Fruit fly (Drosophila melanogaster): Measurements from ENCODE around the gene CG31697.

The CG31697 gene

DNA sequence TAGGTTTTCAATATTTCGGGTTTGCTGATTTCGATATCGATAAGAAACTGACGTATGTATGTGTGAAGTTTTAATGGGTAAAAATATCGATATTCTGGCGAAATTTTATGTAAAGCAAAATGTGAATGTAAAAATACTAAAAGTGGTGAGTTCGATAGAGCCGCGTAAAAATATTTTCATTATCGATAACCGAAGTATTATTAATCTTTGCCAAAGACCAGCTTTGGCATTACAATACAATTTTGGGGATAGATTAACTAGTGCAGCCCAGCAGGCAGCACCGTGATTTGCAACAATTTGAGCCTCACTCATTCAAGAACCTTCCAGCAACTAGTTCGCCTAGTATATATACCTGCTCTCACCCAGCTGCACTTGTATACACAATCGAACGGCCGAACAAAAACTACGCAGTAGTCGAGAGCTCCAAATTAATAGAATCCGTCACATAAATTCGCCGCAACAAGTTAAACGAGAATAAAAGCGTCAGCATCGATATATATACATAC, 7.1 kb downstream of the CG31697 start (continued):
- TF ChIP-seq ato (GFP tag; IDR thresholded peaks at IDR 0.05; ENCODE audit: partially characterized antibody) (peak; percentile 94), sob (GFP tag; IDR thresholded peaks at IDR 0.05) (no peak), CG8765 (GFP tag; IDR thresholded peaks at IDR 0.05) (no peak), Dref (GFP tag; IDR thresholded peaks at IDR 0.05) (peak; percentile 92), CG17568 (GFP tag; optimal IDR thresholded peaks at IDR 0.05) (no peak), insv (GFP tag; optimal IDR thresholded peaks at IDR 0.05) (no peak), Chrac-16 (GFP tag; optimal IDR thresholded peaks at IDR 0.05) (no peak), Opbp (GFP tag; IDR thresholded peaks at IDR 0.05; ENCODE audit: partially characterized antibody) (peak; percentile 83; the same call in 2 of the 3 replicates), slp2 (GFP tag; optimal IDR thresholded peaks at IDR 0.05) (no peak), HLH4C (GFP tag; IDR thresholded peaks at IDR 0.05; ENCODE audit: partially characterized antibody) (peak; percentile 95), CG12236 (GFP tag; optimal IDR thresholded peaks at IDR 0.05) (no peak), chif (GFP tag; optimal IDR thresholded peaks at IDR 0.05) (no peak), Xrp1 (GFP tag; IDR thresholded peaks at IDR 0.05) (no peak), CG6689 (GFP tag; IDR thresholded peaks at IDR 0.05) (no peak), crp (GFP tag; optimal IDR thresholded peaks at IDR 0.05) (peak in 1 of 2 experiments; percentile 44), zf30C (GFP tag; optimal IDR thresholded peaks at IDR 0.05) (no peak), sr (GFP tag; IDR thresholded peaks at IDR 0.05) (no peak), hb (GFP tag; IDR thresholded peaks at IDR 0.05; ENCODE audit: partially characterized antibody) (peak; percentile 82; the same call in 1 of the 3 replicates), peb (GFP tag; IDR thresholded peaks at IDR 0.05) (no peak), zen2 (GFP tag; IDR thresholded peaks at IDR 0.05; ENCODE audit: partially characterized antibody) (peak; percentile 93), wdn (GFP tag; IDR thresholded peaks at IDR 0.05) (no peak), CG10321 (GFP tag; IDR thresholded peaks at IDR 0.05) (no peak), Oaz (GFP tag; IDR thresholded peaks at IDR 0.05) (no peak), CG8290 (GFP tag; optimal IDR thresholded peaks at IDR 0.05) (no peak), CG8290 (tag; optimal IDR thresholded peaks at IDR 0.05) (peak in 1 of 2 experiments; percentile 48), CG4854 (GFP tag; optimal IDR thresholded peaks at IDR 0.05) (no peak), CG33557 (GFP tag; optimal IDR thresholded peaks at IDR 0.05) (no peak), CG4707 (GFP tag; optimal IDR thresholded peaks at IDR 0.05) (no peak), ash1 (GFP tag; optimal IDR thresholded peaks at IDR 0.05) (no peak), E2f2 (GFP tag; IDR thresholded peaks at IDR 0.05) (peak; percentile 67), fd3F (GFP tag; optimal IDR thresholded peaks at IDR 0.05) (no peak), CG7786 (GFP tag; optimal IDR thresholded peaks at IDR 0.05) (no peak), CG6813 (GFP tag; optimal IDR thresholded peaks at IDR 0.05) (no peak), jing (GFP tag; optimal IDR thresholded peaks at IDR 0.05) (no peak), CG8924 (tag; optimal IDR thresholded peaks at IDR 0.05) (no peak), Side (GFP tag; optimal IDR thresholded peaks at IDR 0.05) (no peak), CG2678 (tag; optimal IDR thresholded peaks at IDR 0.05) (peak; percentile 8), CG10209 (GFP tag; optimal IDR thresholded peaks at IDR 0.05) (no peak), trh (GFP tag; optimal IDR thresholded peaks at IDR 0.05) (no peak), dati (GFP tag; IDR thresholded peaks at IDR 0.05) (no peak), psq (GFP tag; optimal IDR thresholded peaks at IDR 0.05) (no peak), CG15011 (GFP tag; optimal IDR thresholded peaks at IDR 0.05) (no peak), usp (GFP tag; optimal IDR thresholded peaks at IDR 0.05) (no peak), CG10543 (GFP tag; optimal IDR thresholded peaks at IDR 0.05) (no peak), CG4730 (GFP tag; IDR thresholded peaks at IDR 0.05) (no peak), cwo (GFP tag; optimal IDR thresholded peaks at IDR 0.05) (no peak), twi (tag; optimal IDR thresholded peaks at IDR 0.05) (no peak), pfk (GFP tag; optimal IDR thresholded peaks at IDR 0.05) (no peak), oc (tag; optimal IDR thresholded peaks at IDR 0.05) (peak; percentile 71), CG8359 (GFP tag; optimal IDR thresholded peaks at IDR 0.05; ENCODE audit: borderline replicate concordance) (no peak), CG8089 (GFP tag; optimal IDR thresholded peaks at IDR 0.05) (no peak)

All from whole organism, embryonic.